Worm (Caenorhabditis elegans) whole organism, L4 larva: ENCODE measurements around the gene srd-74.

Source experiments
- aly-2 ChIP-seq: sonication (generic microtip); optimal IDR thresholded peaks from 2 replicates; lab custom pipeline; 2018; ENCODE audit warnings: missing biosample characterization, missing genetic modification characterization
- ama-1 ChIP-seq: fragments of 150-350 bp; optimal IDR thresholded peaks from 2 replicates; lab custom pipeline; 2014; ENCODE audit warnings: inconsistent platforms, mixed read lengths
- dve-1 ChIP-seq: sonication (generic microtip); optimal IDR thresholded peaks from 2 replicates; lab custom pipeline; 2017; ENCODE audit warnings: antibody characterized with exemption, mild to moderate bottlenecking, missing genetic modification characterization, missing compliant biosample characterization; ENCODE audit not compliant: insufficient read depth
- lin-13 ChIP-seq: fragments of 150-350 bp; optimal IDR thresholded peaks from 2 replicates; lab custom pipeline; 2014; ENCODE audit warnings: missing biosample characterization, missing genetic modification reagents, missing genetic modification characterization
- lin-39 ChIP-seq: fragments of 150-350 bp; optimal IDR thresholded peaks from 2 replicates; lab custom pipeline; 2014; ENCODE audit warnings: missing biosample characterization, missing genetic modification reagents, missing genetic modification characterization
- mes-2 ChIP-seq: sonication (generic microtip); optimal IDR thresholded peaks from 2 replicates; lab custom pipeline; 2016; ENCODE audit warnings: missing genotype, mild to moderate bottlenecking, missing genetic modification characterization, missing compliant biosample characterization; ENCODE audit not compliant: poor library complexity, severe bottlenecking
- nhr-11 ChIP-seq: fragments of 150-350 bp; optimal IDR thresholded peaks from 2 replicates; lab custom pipeline; 2014; ENCODE audit warnings: missing biosample characterization, missing genetic modification characterization
- unc-62 ChIP-seq, 3 experiments: fragments of 150-350 bp in 1 of 3; sonication (generic microtip); optimal IDR thresholded peaks in 2 of 3; peaks in 1 of 3; 1 replicate in 1 of 3; 2 replicates in 2 of 3; lab custom pipeline; 2014 to 2017; ENCODE audit warnings: missing biosample characterization in 3 of 3, missing genetic modification characterization in 3 of 3, missing genetic modification reagents in 3 of 3, missing genotype in 1 of 3

DNA sequence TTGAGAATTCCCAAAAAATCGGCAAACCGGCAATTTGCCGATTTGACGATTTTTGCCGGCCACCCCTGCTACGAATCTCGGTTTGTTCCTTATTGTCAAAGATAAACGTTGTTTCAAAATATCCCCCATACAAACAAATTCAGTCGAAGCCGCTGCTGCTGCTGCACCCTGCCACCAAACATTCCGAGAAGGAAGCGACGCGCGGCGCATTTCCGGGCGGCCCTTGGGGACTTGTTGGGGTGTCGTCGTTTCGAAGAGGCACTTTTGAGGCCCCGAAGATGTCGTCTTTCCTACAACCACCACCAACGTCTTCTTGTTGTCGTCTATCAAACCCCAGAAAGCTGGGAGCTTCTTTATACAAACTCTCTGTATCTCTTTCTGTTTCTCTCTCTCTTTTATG, 12.5 kb downstream of the srd-74 start:
- TF ChIP-seq ama-1 (lab: Kevin White, UChicago), result no peak
- no peak for TF ChIP-seq dve-1 (tag; lab: Kevin White, UChicago)
- no peak for TF ChIP-seq lin-39 (tag; lab: Kevin White, UChicago)
- TF ChIP-seq unc-62 (GFP tag; optimal IDR thresholded peaks at IDR 0.05 in 1 of 2; lab: Kevin White, UChicago), result no peak
- TF ChIP-seq unc-62 (tag; optimal IDR thresholded peaks at IDR 0.05; lab: Kevin White, UChicago), result no peak
- no peak for TF ChIP-seq mes-2 (tag; lab: Kevin White, UChicago)
- TF ChIP-seq nhr-11 (tag; lab: Kevin White, UChicago), result no peak
- TF ChIP-seq lin-13 (GFP tag; lab: Kevin White, UChicago), result no peak
- TF ChIP-seq aly-2 (tag; lab: Kevin White, UChicago), result no peak
